Fruit fly (Drosophila melanogaster) whole organism, embryonic: ENCODE measurements around the gene CG5160.

Source experiments
- Atf6 ChIP-seq: fragments of 200-800 bp; sonication (Bioruptor generic); IDR thresholded peaks from 2 replicates; pipeline ENCODE4 v1.3.6; 2022; ENCODE audit warnings: missing biosample characterization, missing genetic modification characterization
- CG1024 ChIP-seq: fragments of 200-800 bp; sonication (Bioruptor generic); IDR thresholded peaks from 2 replicates; pipeline ENCODE4 v1.3.6; 2022; ENCODE audit warnings: missing biosample characterization, missing genetic modification characterization
- CG10654 ChIP-seq: fragments of 200-800 bp; sonication (Bioruptor generic); optimal IDR thresholded peaks from 2 replicates; lab custom pipeline; 2016; ENCODE audit warnings: missing biosample characterization, missing genetic modification characterization
- CG12219 ChIP-seq: fragments of 200-800 bp; sonication (Bioruptor generic); optimal IDR thresholded peaks from 3 replicates; lab custom pipeline; 2018; ENCODE audit warnings: missing biosample characterization, mild to moderate bottlenecking, missing genetic modification characterization
- CG12769 ChIP-seq: fragments of 200-800 bp; sonication (Bioruptor generic); optimal IDR thresholded peaks from 2 replicates; lab custom pipeline; 2019; ENCODE audit warnings: missing biosample characterization, mild to moderate bottlenecking, missing genetic modification characterization, moderate library complexity
- CG13775 ChIP-seq: fragments of 200-800 bp; sonication (Bioruptor generic); optimal IDR thresholded peaks from 3 replicates; lab custom pipeline; 2017; ENCODE audit warnings: missing biosample characterization, mild to moderate bottlenecking, missing genetic modification characterization
- CG14014 ChIP-seq: fragments of 200-800 bp; sonication (Bioruptor generic); IDR thresholded peaks from 2 replicates; pipeline ENCODE4 v1.3.6; 2022; ENCODE audit warnings: missing biosample characterization, missing genetic modification characterization
- CG1529 ChIP-seq: fragments of 200-800 bp; sonication (Bioruptor generic); optimal IDR thresholded peaks from 3 replicates; lab custom pipeline; 2018; ENCODE audit warnings: missing biosample characterization, missing genetic modification characterization
- CG16815 ChIP-seq: fragments of 200-800 bp; sonication (Bioruptor generic); optimal IDR thresholded peaks from 3 replicates; lab custom pipeline; 2017; ENCODE audit warnings: missing biosample characterization, mild to moderate bottlenecking, missing genetic modification characterization
- CG17912 ChIP-seq: fragments of 200-800 bp; sonication (Bioruptor generic); optimal IDR thresholded peaks from 2 replicates; lab custom pipeline; 2018; ENCODE audit warnings: missing biosample characterization, mild to moderate bottlenecking, missing genetic modification characterization
- CG2889 ChIP-seq: fragments of 200-800 bp; sonication (Bioruptor generic); IDR thresholded peaks from 3 replicates; pipeline ENCODE4 v1.3.6; 2022; ENCODE audit warnings: missing biosample characterization, missing genetic modification characterization
- CG3407 ChIP-seq: fragments of 200-800 bp; sonication (Bioruptor generic); optimal IDR thresholded peaks from 2 replicates; lab custom pipeline; 2018; ENCODE audit warnings: missing biosample characterization, mild to moderate bottlenecking, missing genetic modification characterization
- CG34376 ChIP-seq: fragments of 200-800 bp; sonication (Bioruptor generic); optimal IDR thresholded peaks from 2 replicates; lab custom pipeline; 2018; ENCODE audit warnings: missing biosample characterization, mild to moderate bottlenecking, missing genetic modification characterization
- CG6272 ChIP-seq: fragments of 200-800 bp; sonication (Bioruptor generic); IDR thresholded peaks from 2 replicates; pipeline ENCODE4 v1.3.6; 2022; ENCODE audit warnings: missing biosample characterization, missing genetic modification characterization
- CG6689 ChIP-seq: fragments of 200-800 bp; sonication (Bioruptor generic); IDR thresholded peaks from 2 replicates; pipeline ENCODE4 v1.3.6; 2022; ENCODE audit warnings: missing biosample characterization, missing genetic modification characterization
- CG7786 ChIP-seq: fragments of 200-800 bp; sonication (Bioruptor generic); optimal IDR thresholded peaks from 2 replicates; lab custom pipeline; 2016; ENCODE audit warnings: missing biosample characterization, missing genetic modification characterization
- CG8478 ChIP-seq: fragments of >200 bp; optimal IDR thresholded peaks from 2 replicates; lab custom pipeline; 2018
- CG9215 ChIP-seq: fragments of 200-800 bp; sonication (Bioruptor generic); IDR thresholded peaks from 2 replicates; pipeline ENCODE4 v1.3.6; 2022; ENCODE audit warnings: missing biosample characterization, missing genetic modification characterization
- CTCF ChIP-seq: fragments of 200-800 bp; sonication (Bioruptor generic); optimal IDR thresholded peaks from 2 replicates; lab custom pipeline; 2017; ENCODE audit warnings: missing biosample characterization, mild to moderate bottlenecking, missing genetic modification characterization, moderate library complexity
- CoRest ChIP-seq: fragments of 200-800 bp; sonication (Bioruptor generic); optimal IDR thresholded peaks from 3 replicates; lab custom pipeline; 2018; ENCODE audit warnings: missing biosample characterization, mild to moderate bottlenecking, missing genetic modification characterization, moderate library complexity
- Dbx ChIP-seq: fragments of 200-800 bp; sonication (Bioruptor generic); IDR thresholded peaks from 3 replicates; pipeline ENCODE4 v1.3.6; 2022; ENCODE audit warnings: missing biosample characterization, missing genetic modification characterization
- HLHmδ ChIP-seq: fragments of 200-800 bp; sonication (Bioruptor generic); optimal IDR thresholded peaks from 2 replicates; lab custom pipeline; 2018; ENCODE audit warnings: missing biosample characterization, mild to moderate bottlenecking, missing genetic modification characterization, moderate library complexity
- Hand ChIP-seq: fragments of 200-800 bp; sonication (Bioruptor generic); optimal IDR thresholded peaks from 2 replicates; lab custom pipeline; 2017; ENCODE audit warnings: mild to moderate bottlenecking, missing biosample characterization, missing genetic modification reagents, missing genetic modification characterization
- Hey ChIP-seq: fragments of 200-800 bp; sonication (Bioruptor generic); optimal IDR thresholded peaks from 3 replicates; lab custom pipeline; 2018; ENCODE audit warnings: missing biosample characterization, mild to moderate bottlenecking, missing genetic modification characterization
- Poxn ChIP-seq: fragments of 200-800 bp; sonication (Bioruptor generic); IDR thresholded peaks from 2 replicates; pipeline ENCODE4 v1.3.6; 2022; ENCODE audit warnings: missing biosample characterization, missing genetic modification characterization
- Ptx1 ChIP-seq: fragments of 200-800 bp; sonication (Bioruptor generic); IDR thresholded peaks from 2 replicates; pipeline ENCODE4 v1.3.6; 2022; ENCODE audit warnings: missing biosample characterization, missing genetic modification characterization
- Vsx1 ChIP-seq: fragments of 200-800 bp; sonication (Bioruptor generic); optimal IDR thresholded peaks from 2 replicates; lab custom pipeline; 2017; ENCODE audit warnings: missing biosample characterization, mild to moderate bottlenecking, missing genetic modification characterization, missing genetic modification reagents
- al ChIP-seq: fragments of 200-800 bp; sonication (Bioruptor generic); IDR thresholded peaks from 2 replicates; pipeline ENCODE4 v1.3.6; 2022; ENCODE audit warnings: missing biosample characterization, missing genetic modification characterization
- ash1 ChIP-seq: fragments of 200-800 bp; sonication (Bioruptor generic); optimal IDR thresholded peaks from 2 replicates; lab custom pipeline; 2018; ENCODE audit warnings: missing biosample characterization, mild to moderate bottlenecking, missing genetic modification characterization
- bigmax ChIP-seq: fragments of 200-800 bp; sonication (Bioruptor generic); optimal IDR thresholded peaks from 2 replicates; lab custom pipeline; 2018; ENCODE audit warnings: missing biosample characterization, mild to moderate bottlenecking, missing genetic modification characterization
- cad ChIP-seq: fragments of >200 bp; optimal IDR thresholded peaks from 2 replicates; lab custom pipeline; 2017; ENCODE audit warnings: missing biosample characterization, missing genetic modification characterization
- cato ChIP-seq: fragments of 200-800 bp; sonication (Bioruptor generic); optimal IDR thresholded peaks from 2 replicates; lab custom pipeline; 2016; ENCODE audit warnings: missing biosample characterization, missing genetic modification characterization, borderline replicate concordance
- chm ChIP-seq: fragments of 200-800 bp; sonication (Bioruptor generic); IDR thresholded peaks from 2 replicates; pipeline ENCODE4 v1.3.6; 2022; ENCODE audit warnings: missing biosample characterization, missing genetic modification characterization
- da ChIP-seq: fragments of 200-800 bp; sonication (Bioruptor generic); optimal IDR thresholded peaks from 2 replicates; lab custom pipeline; 2016; ENCODE audit warnings: missing biosample characterization, missing genetic modification characterization
- dmrt99B ChIP-seq: fragments of 200-800 bp; sonication (Bioruptor generic); optimal IDR thresholded peaks from 2 replicates; lab custom pipeline; 2018; ENCODE audit warnings: missing biosample characterization, mild to moderate bottlenecking, missing genetic modification characterization, moderate library complexity
- eyg ChIP-seq: fragments of 200-800 bp; sonication (Bioruptor generic); optimal IDR thresholded peaks from 3 replicates; lab custom pipeline; 2016; ENCODE audit warnings: missing biosample characterization, missing genetic modification characterization
- fd102C ChIP-seq: fragments of 200-800 bp; sonication (Bioruptor generic); optimal IDR thresholded peaks from 2 replicates; lab custom pipeline; 2018; ENCODE audit warnings: missing biosample characterization, mild to moderate bottlenecking, missing genetic modification characterization, moderate library complexity
- fd64A ChIP-seq: fragments of 200-800 bp; sonication (Bioruptor generic); optimal IDR thresholded peaks from 3 replicates; lab custom pipeline; 2018; ENCODE audit warnings: missing biosample characterization, mild to moderate bottlenecking, missing genetic modification characterization
- fu2 ChIP-seq: fragments of 200-800 bp; sonication (Bioruptor generic); optimal IDR thresholded peaks from 2 replicates; lab custom pipeline; 2016; ENCODE audit warnings: missing biosample characterization, missing genetic modification characterization
- grn ChIP-seq: fragments of 200-800 bp; sonication (Bioruptor generic); optimal IDR thresholded peaks from 3 replicates; lab custom pipeline; 2017; ENCODE audit warnings: missing biosample characterization, missing genetic modification characterization
- gsb ChIP-seq: fragments of 200-800 bp; sonication (Bioruptor generic); IDR thresholded peaks from 2 replicates; pipeline ENCODE4 v1.3.6; 2022; ENCODE audit warnings: missing biosample characterization, missing genetic modification characterization
- inv ChIP-seq: fragments of 200-800 bp; sonication (Bioruptor generic); IDR thresholded peaks from 2 replicates; pipeline ENCODE4 v1.3.6; 2022; ENCODE audit warnings: missing biosample characterization, missing genetic modification characterization; ENCODE audit not compliant: partially characterized antibody
- pho ChIP-seq: fragments of 200-800 bp; sonication (Bioruptor generic); optimal IDR thresholded peaks from 2 replicates; lab custom pipeline; 2016; ENCODE audit warnings: missing biosample characterization, missing genetic modification characterization
- pnt ChIP-seq: fragments of 200-800 bp; sonication (Bioruptor generic); optimal IDR thresholded peaks from 3 replicates; lab custom pipeline; 2016; ENCODE audit warnings: missing biosample characterization, missing genetic modification characterization
- pros ChIP-seq: fragments of 200-800 bp; sonication (Bioruptor generic); optimal IDR thresholded peaks from 3 replicates; lab custom pipeline; 2019; ENCODE audit warnings: missing biosample characterization, mild to moderate bottlenecking, missing genetic modification characterization, moderate library complexity
- ro ChIP-seq: fragments of 200-800 bp; sonication (Bioruptor generic); IDR thresholded peaks from 2 replicates; pipeline ENCODE4 v1.3.6; 2022; ENCODE audit warnings: missing biosample characterization, missing genetic modification characterization
- run ChIP-seq: fragments of 200-800 bp; sonication (Bioruptor generic); optimal IDR thresholded peaks from 3 replicates; lab custom pipeline; 2018; ENCODE audit warnings: missing biosample characterization, mild to moderate bottlenecking, missing genetic modification characterization
- slbo ChIP-seq: fragments of 200-800 bp; sonication (Bioruptor generic); IDR thresholded peaks from 2 replicates; pipeline ENCODE4 v1.3.6; 2022; ENCODE audit warnings: missing biosample characterization, missing genetic modification characterization
- stc ChIP-seq: fragments of 200-800 bp; sonication (Bioruptor generic); IDR thresholded peaks from 2 replicates; pipeline ENCODE4 v1.3.6; 2022; ENCODE audit warnings: missing biosample characterization, missing genetic modification characterization
- usp ChIP-seq: fragments of >200 bp; optimal IDR thresholded peaks from 2 replicates; lab custom pipeline; 2017; ENCODE audit warnings: missing biosample characterization, missing genetic modification characterization
- vnd ChIP-seq: fragments of 200-800 bp; sonication (Bioruptor generic); IDR thresholded peaks from 3 replicates; pipeline ENCODE4 v1.3.6; 2022; ENCODE audit warnings: missing biosample characterization, missing genetic modification characterization; ENCODE audit not compliant: partially characterized antibody
- yki ChIP-seq: fragments of >200 bp; optimal IDR thresholded peaks from 3 replicates; lab custom pipeline; 2018

CG5160 gene

dm6 chr2L:7426326-7427066 lies 27.9 kb upstream of the CG5160 start, which contains the start of gene muc (continued):
- TF ChIP-seq gsb (GFP tag; lab: Robert Waterston, UW) (no peak), Ptx1 (GFP tag; lab: Robert Waterston, UW) (peak; percentile 27; the same call in 1 of the 2 replicates), grn (GFP tag; lab: Kevin White, UChicago) (no peak), Vsx1 (no peak), CG7786 (GFP tag; lab: Kevin White, UChicago) (no peak), Dbx (GFP tag; lab: Robert Waterston, UW) (no peak), fu2 (peak; percentile 20), CG2889 (GFP tag; lab: Robert Waterston, UW) (no peak), Atf6 (0 out of 2 replicates have a peak, but pooled peaks have one; percentile 38), Hey (no peak), ash1 (GFP tag; lab: Kevin White, UChicago) (no peak), CG6689 (GFP tag; lab: Robert Waterston, UW) (peak; percentile 40), eyg (GFP tag; lab: Kevin White, UChicago) (no peak), stc (GFP tag; lab: Robert Waterston, UW) (no peak), CG10654 (peak; percentile 13), CG6272 (GFP tag; lab: Robert Waterston, UW) (no peak), fd102C (GFP tag; lab: Kevin White, UChicago) (no peak), bigmax (GFP tag; lab: Kevin White, UChicago) (no peak), CTCF (GFP tag; lab: Kevin White, UChicago) (no peak), fd64A (no peak), CG12219 (GFP tag; lab: Kevin White, UChicago) (no peak), da (GFP tag; lab: Kevin White, UChicago) (no peak), usp (GFP tag; lab: Kevin White, UChicago) (no peak), pros (GFP tag; lab: Kevin White, UChicago) (no peak), HLHmδ (GFP tag; lab: Kevin White, UChicago) (no peak), CG13775 (peak; percentile 54), CG8478 (no peak), CG14014 (GFP tag; lab: Robert Waterston, UW) (0 out of 2 replicates have a peak, but pooled peaks have one; percentile 14), pnt (GFP tag; lab: Kevin White, UChicago) (no peak), pho (GFP tag; lab: Kevin White, UChicago) (peak; percentile 51), chm (GFP tag; lab: Robert Waterston, UW) (peak; percentile 59; the same call in 1 of the 2 replicates), Hand (GFP tag; lab: Kevin White, UChicago) (no peak), CG16815 (GFP tag; lab: Kevin White, UChicago) (peak; percentile 4), cad (GFP tag; lab: Kevin White, UChicago) (no peak), CG17912 (GFP tag; lab: Kevin White, UChicago) (no peak), inv (GFP tag; lab: Robert Waterston, UW) (peak; percentile 66), CG9215 (GFP tag; lab: Robert Waterston, UW) (0 out of 2 replicates have a peak, but pooled peaks have one; percentile 24), cato (GFP tag; lab: Kevin White, UChicago) (no peak), slbo (GFP tag; lab: Robert Waterston, UW) (peak; percentile 60; the same call in 1 of the 2 replicates), vnd (GFP tag; lab: Robert Waterston, UW) (peak; percentile 51; the same call in 1 of the 3 replicates), CG12769 (tag; lab: Kevin White, UChicago) (peak; percentile 59), CoRest (peak; percentile 66), Poxn (GFP tag; lab: Robert Waterston, UW) (no peak), CG1529 (GFP tag; lab: Kevin White, UChicago) (no peak), run (no peak), dmrt99B (tag; lab: Kevin White, UChicago) (peak; percentile 31), CG1024 (GFP tag; lab: Robert Waterston, UW) (peak; percentile 53; the same call in 1 of the 2 replicates), yki (lab: Kevin White, UChicago) (no peak), al (GFP tag; lab: Robert Waterston, UW) (no peak), CG34376 (GFP tag; lab: Kevin White, UChicago) (no peak), ro (no peak), CG3407 (GFP tag; lab: Kevin White, UChicago) (no peak)
